Worm (Caenorhabditis elegans): Measurements from ENCODE around the gene H20J04.7.

The H20J04.7 gene

ce11 chrII:4328716-4329115 is 26.4 kb downstream of the H20J04.7 start, which contains the start of gene H20J04.4:
Gene H20J04.4 (plus strand): TSS chrII:4329016.
- no peak for TF ChIP-seq unc-42 (tag; optimal IDR thresholded peaks at IDR 0.05)
- no peak for TF ChIP-seq unc-86 (tag; optimal IDR thresholded peaks at IDR 0.05)
- TF ChIP-seq nhr-11 (tag; optimal IDR thresholded peaks at IDR 0.05) = no peak
- TF ChIP-seq nfya-1 (tag; optimal IDR thresholded peaks at IDR 0.05) = no peak
- no peak for TF ChIP-seq C38D4.7 (GFP tag; optimal IDR thresholded peaks at IDR 0.05)
- no peak for TF ChIP-seq zip-5 (tag; optimal IDR thresholded peaks at IDR 0.05)
- TF ChIP-seq tbx-7 (tag; optimal IDR thresholded peaks at IDR 0.05) = no peak
- TF ChIP-seq npax-4 (tag; optimal IDR thresholded peaks at IDR 0.05) = no peak
- TF ChIP-seq fax-1 (tag; optimal IDR thresholded peaks at IDR 0.05) = no peak
- TF ChIP-seq ceh-19 (GFP tag; optimal IDR thresholded peaks at IDR 0.05) = no peak
- no peak for TF ChIP-seq K02D7.2 (tag; optimal IDR thresholded peaks at IDR 0.05)
- no peak for TF ChIP-seq elt-2 (tag; optimal IDR thresholded peaks at IDR 0.05)
- no peak for TF ChIP-seq ahr-1 (tag; optimal IDR thresholded peaks at IDR 0.05)
- TF ChIP-seq hlh-8 (tag; optimal IDR thresholded peaks at IDR 0.05) = no peak
- TF ChIP-seq syd-9 (tag; optimal IDR thresholded peaks at IDR 0.05) = no peak
- no peak for TF ChIP-seq nhr-232 (tag; optimal IDR thresholded peaks at IDR 0.05)
- no peak for TF ChIP-seq lin-11 (tag; optimal IDR thresholded peaks at IDR 0.05)
- TF ChIP-seq lim-6 (tag; optimal IDR thresholded peaks at IDR 0.05) = no peak
- no peak for TF ChIP-seq ceh-24 (tag; optimal IDR thresholded peaks at IDR 0.05)
- no peak for TF ChIP-seq ttx-3 (tag; optimal IDR thresholded peaks at IDR 0.05)

ce11 chrII:4326420-4326819 is 28.7 kb downstream of the H20J04.7 start, which contains the start of gene pfd-2:
Gene pfd-2 (plus strand): TSS chrII:4326720.
- TF ChIP-seq lin-11 (tag; optimal IDR thresholded peaks at IDR 0.05) (no peak), tbx-2 (tag; optimal IDR thresholded peaks at IDR 0.05) (no peak), ceh-2 (tag; optimal IDR thresholded peaks at IDR 0.05) (no peak), hlh-30 (tag; optimal IDR thresholded peaks at IDR 0.05; ENCODE audit: insufficient read depth) (no peak), che-1 (tag; optimal IDR thresholded peaks at IDR 0.05) (no peak), ceh-31 (tag; optimal IDR thresholded peaks at IDR 0.05) (no peak), ceh-45 (GFP tag; IDR thresholded peaks at IDR 0.05) (no peak), ttx-3 (tag; optimal IDR thresholded peaks at IDR 0.05) (no peak), ceh-14 (tag; optimal IDR thresholded peaks at IDR 0.05) (no peak), fkh-10 (GFP tag; optimal IDR thresholded peaks at IDR 0.05) (no peak), odd-2 (tag; optimal IDR thresholded peaks at IDR 0.05) (no peak), ceh-22 (tag; optimal IDR thresholded peaks at IDR 0.05) (no peak), unc-55 (GFP tag; optimal IDR thresholded peaks at IDR 0.05) (no peak), nfya-1 (tag; optimal IDR thresholded peaks at IDR 0.05) (no peak), rnt-1 (tag; optimal IDR thresholded peaks at IDR 0.05) (no peak)

- TF ChIP-seq ceh-48 (tag; optimal IDR thresholded peaks at IDR 0.05) = no peak
- TF ChIP-seq pha-4 (tag; optimal IDR thresholded peaks at IDR 0.05) = no peak
- TF ChIP-seq syd-9 (tag; optimal IDR thresholded peaks at IDR 0.05) = no peak
- no peak for TF ChIP-seq dmd-4 (tag; optimal IDR thresholded peaks at IDR 0.05; ENCODE audit: borderline replicate concordance)
- TF ChIP-seq hlh-6 (tag; optimal IDR thresholded peaks at IDR 0.05) = no peak
- TF ChIP-seq elt-4 (tag; optimal IDR thresholded peaks at IDR 0.05) = no peak
- no peak for TF ChIP-seq mec-3 (tag; optimal IDR thresholded peaks at IDR 0.05; ENCODE audit: borderline replicate concordance)
- TF ChIP-seq ceh-9 (tag; optimal IDR thresholded peaks at IDR 0.05) = no peak
- no peak for TF ChIP-seq ceh-34 (tag; optimal IDR thresholded peaks at IDR 0.05)
- no peak for TF ChIP-seq npax-4 (tag; optimal IDR thresholded peaks at IDR 0.05)
Measured at ce11 chrII:4324061-4324460, 31.1 kb downstream of the H20J04.7 start, which contains the start of gene mog-2. Gene mog-2 (plus strand): TSS chrII:4324361.
